Worm (Caenorhabditis elegans) whole organism, L4 larva: ENCODE data around the gene W08E12.6.

ENCODE experiments used
- jun-1 ChIP-seq: fragments of 150-350 bp; optimal IDR thresholded peaks from 2 replicates; lab custom pipeline; 2014; ENCODE audit warnings: missing biosample characterization, missing genetic modification reagents, missing genetic modification characterization
- snpc-4 ChIP-seq: fragments of 150-350 bp; optimal IDR thresholded peaks from 2 replicates; lab custom pipeline; 2014; ENCODE audit warnings: missing biosample characterization, missing genetic modification characterization
- unc-62 ChIP-seq, 3 experiments: fragments of 150-350 bp in 1 of 3; sonication (generic microtip); optimal IDR thresholded peaks in 2 of 3; peaks in 1 of 3; 1 replicate in 1 of 3; 2 replicates in 2 of 3; lab custom pipeline; 2014 to 2017; ENCODE audit warnings: missing biosample characterization in 3 of 3, missing genetic modification characterization in 3 of 3, missing genetic modification reagents in 3 of 3, missing genotype in 1 of 3
- vab-7 ChIP-seq: fragments of 200-800 bp; sonication (Bioruptor generic); IDR thresholded peaks from 2 replicates; pipeline ENCODE4 v1.3.6; 2022; ENCODE audit warnings: missing genetic modification reagents, missing genetic modification characterization, missing compliant biosample characterization

- TF ChIP-seq jun-1 (tag; lab: Kevin White, UChicago) (no peak), unc-62 (GFP tag; optimal IDR thresholded peaks at IDR 0.05 in 1 of 2; lab: Kevin White, UChicago) (peak in 1 of 2 experiments; percentile 9), unc-62 (tag; optimal IDR thresholded peaks at IDR 0.05; lab: Kevin White, UChicago) (no peak), vab-7 (GFP tag; lab: Robert Waterston, UW) (no peak), snpc-4 (tag; lab: Kevin White, UChicago) (no peak)
These were observed 38.9 kb downstream of the W08E12.6 start for ce11 chrIV:3337275-3337674.
